Fruit fly (Drosophila melanogaster) whole organism, adult: ENCODE measurements around the gene CG14646.

Experiments
- CG11617 ChIP-seq: fragments of 200-800 bp; sonication (Bioruptor generic); optimal IDR thresholded peaks from 2 replicates; lab custom pipeline; 2017; ENCODE audit warnings: mild to moderate bottlenecking, missing biosample characterization, missing genetic modification reagents, missing genetic modification characterization
- CG12768 ChIP-seq: fragments of 200-800 bp; sonication (Bioruptor generic); optimal IDR thresholded peaks from 2 replicates; lab custom pipeline; 2017; ENCODE audit warnings: missing biosample characterization, missing genetic modification characterization, mild to moderate bottlenecking, moderate library complexity, missing genetic modification reagents
- CG14711 ChIP-seq: fragments of 200-800 bp; sonication (Bioruptor generic); optimal IDR thresholded peaks from 2 replicates; lab custom pipeline; 2018; ENCODE audit warnings: missing biosample characterization, mild to moderate bottlenecking, missing genetic modification characterization, moderate library complexity
- CG1620 ChIP-seq: fragments of 200-800 bp; sonication (Bioruptor generic); optimal IDR thresholded peaks from 2 replicates; lab custom pipeline; 2016; ENCODE audit warnings: missing biosample characterization, missing genetic modification characterization
- CG33017 ChIP-seq: fragments of 200-800 bp; sonication (Bioruptor generic); optimal IDR thresholded peaks from 2 replicates; lab custom pipeline; 2018; ENCODE audit warnings: missing biosample characterization, mild to moderate bottlenecking, missing genetic modification characterization, moderate library complexity
- CG5204 ChIP-seq: fragments of 200-800 bp; sonication (Bioruptor generic); optimal IDR thresholded peaks from 2 replicates; lab custom pipeline; 2016; ENCODE audit warnings: missing biosample characterization, missing genetic modification characterization
- CG7045 ChIP-seq: fragments of 200-800 bp; sonication (Bioruptor generic); optimal IDR thresholded peaks from 2 replicates; lab custom pipeline; 2017; ENCODE audit warnings: missing biosample characterization, mild to moderate bottlenecking, missing genetic modification characterization
- CG7101 ChIP-seq: fragments of 200-800 bp; sonication (Bioruptor generic); optimal IDR thresholded peaks from 2 replicates; lab custom pipeline; 2018; ENCODE audit warnings: missing biosample characterization, mild to moderate bottlenecking, missing genetic modification characterization, moderate library complexity
- Clk ChIP-seq: fragments of 200-800 bp; sonication (Bioruptor generic); optimal IDR thresholded peaks from 2 replicates; lab custom pipeline; 2017; ENCODE audit warnings: missing biosample characterization, missing genetic modification characterization
- Crg-1 ChIP-seq: fragments of 200-800 bp; sonication (Bioruptor generic); optimal IDR thresholded peaks from 2 replicates; lab custom pipeline; 2016; ENCODE audit warnings: missing biosample characterization, missing genetic modification characterization
- Hr96 ChIP-seq: fragments of 200-800 bp; sonication (Bioruptor generic); optimal IDR thresholded peaks from 2 replicates; lab custom pipeline; 2016; ENCODE audit warnings: missing biosample characterization, missing genetic modification characterization
- Mnt ChIP-seq: fragments of 200-800 bp; sonication (Bioruptor generic); optimal IDR thresholded peaks from 2 replicates; lab custom pipeline; 2016; ENCODE audit warnings: missing biosample characterization, mild to moderate bottlenecking, missing genetic modification characterization
- bab1 ChIP-seq: fragments of 200-800 bp; sonication (Bioruptor generic); optimal IDR thresholded peaks from 3 replicates; lab custom pipeline; 2019; ENCODE audit warnings: missing biosample characterization, mild to moderate bottlenecking, missing genetic modification characterization, moderate library complexity
- cic ChIP-seq: fragments of 200-800 bp; sonication (Bioruptor generic); optimal IDR thresholded peaks from 2 replicates; lab custom pipeline; 2017; ENCODE audit warnings: missing biosample characterization, mild to moderate bottlenecking, missing genetic modification characterization, moderate library complexity
- cnc ChIP-seq, 2 experiments: fragments of >200 bp; optimal IDR thresholded peaks; 2 replicates each; lab custom pipeline; 2017
- kay ChIP-seq: fragments of 200-800 bp; sonication (Bioruptor generic); peaks from one replicate; lab custom pipeline; 2016; ENCODE audit warnings: missing biosample characterization, missing genetic modification characterization, borderline replicate concordance
- ovo ChIP-seq: fragments of 200-800 bp; sonication (Bioruptor generic); optimal IDR thresholded peaks from 2 replicates; lab custom pipeline; 2016; ENCODE audit warnings: missing biosample characterization, missing genetic modification characterization
- pad ChIP-seq: fragments of 200-800 bp; sonication (Bioruptor generic); optimal IDR thresholded peaks from 3 replicates; lab custom pipeline; 2017; ENCODE audit warnings: missing biosample characterization, missing genetic modification characterization, mild to moderate bottlenecking, moderate library complexity, missing genetic modification reagents
- tj ChIP-seq: fragments of 200-800 bp; sonication (Bioruptor generic); optimal IDR thresholded peaks from 3 replicates; lab custom pipeline; 2017; ENCODE audit warnings: missing biosample characterization, mild to moderate bottlenecking, missing genetic modification characterization, moderate library complexity
- toe ChIP-seq: fragments of 200-800 bp; sonication (Bioruptor generic); optimal IDR thresholded peaks from 2 replicates; lab custom pipeline; 2016; ENCODE audit warnings: missing biosample characterization, missing genetic modification characterization

The CG14646 gene

DNA sequence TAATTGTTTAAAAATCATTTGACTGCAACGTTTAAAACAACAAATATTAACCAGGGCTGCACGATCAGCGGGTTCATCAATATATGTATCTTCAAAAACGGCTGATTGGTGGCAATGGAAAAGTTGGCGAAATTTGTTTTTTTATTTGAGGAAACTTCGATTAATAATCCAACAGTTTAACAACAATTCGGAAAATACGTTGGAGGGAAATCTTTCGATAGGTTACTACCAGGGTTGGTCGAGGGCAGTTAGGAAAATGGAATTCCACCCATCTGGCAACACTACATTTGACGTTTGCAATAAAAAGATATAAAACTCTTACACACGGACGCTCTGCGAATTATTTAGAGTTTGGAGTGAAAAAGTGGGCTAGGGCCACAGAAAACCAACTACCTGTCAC lies 46.9 kb downstream of the CG14646 start, which contains the start of the genes Lipt2 and CG14650:
Lipt2 (minus strand) TSS at position 217 of the 400 bp plus-strand sequence.
CG14650 (plus strand) TSS at position 275 of the 400 bp plus-strand sequence.
- TF ChIP-seq CG12768 (GFP tag; lab: Kevin White, UChicago) (no peak), CG1620 (GFP tag; lab: Kevin White, UChicago) (peak; percentile 73), Clk (GFP tag; lab: Kevin White, UChicago) (peak; percentile 61), CG14711 (tag; lab: Kevin White, UChicago) (peak; percentile 53), Crg-1 (GFP tag; lab: Kevin White, UChicago) (peak; percentile 65), tj (GFP tag; lab: Kevin White, UChicago) (peak; percentile 55), Hr96 (peak; percentile 80), CG7101 (tag; lab: Kevin White, UChicago) (peak; percentile 62), Mnt (GFP tag; lab: Kevin White, UChicago) (peak; percentile 72), CG7045 (peak; percentile 38), pad (GFP tag; lab: Kevin White, UChicago) (peak; percentile 9), ovo (GFP tag; lab: Kevin White, UChicago) (no peak), toe (no peak), CG33017 (tag; lab: Kevin White, UChicago) (peak; percentile 25), cic (GFP tag; lab: Kevin White, UChicago) (peak; percentile 0), CG5204 (GFP tag; lab: Kevin White, UChicago) (no peak), CG11617 (peak; percentile 67), bab1 (GFP tag; lab: Kevin White, UChicago) (peak; percentile 70), cnc (optimal IDR thresholded peaks at IDR 0.05; lab: Kevin White, UChicago) (no peak), kay (GFP tag; lab: Kevin White, UChicago) (no peak)

DNA sequence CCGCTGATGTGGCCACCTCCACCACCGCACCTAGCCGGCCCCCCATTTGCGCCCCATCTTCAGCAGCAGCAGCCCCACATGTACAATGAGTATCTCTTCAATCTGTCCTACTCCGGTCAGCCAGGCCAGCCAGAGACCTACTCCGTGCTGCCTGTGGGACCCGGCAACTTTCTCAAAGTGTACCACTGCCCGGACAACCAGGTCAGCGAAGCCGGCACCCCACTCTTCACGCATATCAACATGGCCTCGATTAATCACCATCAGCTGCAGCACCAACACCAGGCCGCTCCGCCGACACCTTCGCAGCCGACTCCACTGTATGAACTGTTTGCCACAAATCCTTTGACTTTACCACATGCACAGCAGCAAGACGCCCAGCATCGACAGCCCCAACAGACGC lies 47.7 kb downstream of the CG14646 start:
- TF ChIP-seq toe (no peak), cnc (optimal IDR thresholded peaks at IDR 0.05; lab: Kevin White, UChicago) (no peak), bab1 (GFP tag; lab: Kevin White, UChicago) (no peak), tj (GFP tag; lab: Kevin White, UChicago) (no peak), CG5204 (GFP tag; lab: Kevin White, UChicago) (no peak), ovo (GFP tag; lab: Kevin White, UChicago) (no peak), Hr96 (no peak), CG33017 (tag; lab: Kevin White, UChicago) (no peak), Mnt (GFP tag; lab: Kevin White, UChicago) (no peak), pad (GFP tag; lab: Kevin White, UChicago) (no peak), cic (GFP tag; lab: Kevin White, UChicago) (no peak)
